Worm (Caenorhabditis elegans) whole organism, L3 larva: Measurements from ENCODE around the gene F37A8.2.

Experiments
- ZK546.5 ChIP-seq: sonication (generic microtip); optimal IDR thresholded peaks from 2 replicates; lab custom pipeline; 2017; ENCODE audit warnings: missing biosample characterization, missing genetic modification characterization
- aly-2 ChIP-seq: fragments of 150-350 bp; optimal IDR thresholded peaks from 2 replicates; lab custom pipeline; 2014; ENCODE audit warnings: missing biosample characterization, missing genetic modification characterization
- ama-1 ChIP-seq: fragments of 150-350 bp; optimal IDR thresholded peaks from 2 replicates; lab custom pipeline; 2018
- ceh-82 ChIP-seq: fragments of 150-350 bp; optimal IDR thresholded peaks from 2 replicates; lab custom pipeline; 2014; ENCODE audit warnings: missing biosample characterization, missing genetic modification characterization
- ceh-9 ChIP-seq: sonication (generic microtip); optimal IDR thresholded peaks from 2 replicates; lab custom pipeline; 2018; ENCODE audit warnings: missing biosample characterization, missing genetic modification characterization
- daf-12 ChIP-seq: fragments of 150-350 bp; optimal IDR thresholded peaks from 2 replicates; lab custom pipeline; 2014; ENCODE audit warnings: missing biosample characterization, missing genetic modification reagents, missing genetic modification characterization
- egl-27 ChIP-seq: sonication (generic microtip); optimal IDR thresholded peaks from 4 replicates; lab custom pipeline; 2017; ENCODE audit warnings: missing biosample characterization, missing genetic modification reagents, missing genetic modification characterization
- egl-5 ChIP-seq: fragments of 150-350 bp; optimal IDR thresholded peaks from 2 replicates; lab custom pipeline; 2017; ENCODE audit warnings: missing biosample characterization, missing genetic modification reagents, missing genetic modification characterization, inconsistent platforms
- elt-1 ChIP-seq: fragments of 150-350 bp; optimal IDR thresholded peaks from 2 replicates; lab custom pipeline; 2014; ENCODE audit warnings: missing biosample characterization, missing genetic modification characterization
- elt-2 ChIP-seq: sonication (generic microtip); optimal IDR thresholded peaks from 2 replicates; lab custom pipeline; 2016; ENCODE audit warnings: missing genetic modification reagents, mild to moderate bottlenecking, missing genetic modification characterization, missing compliant biosample characterization
- elt-3 ChIP-seq, 3 experiments: fragments of 150-350 bp in 1 of 3; sonication (generic microtip) in 2 of 3; optimal IDR thresholded peaks; 2 replicates in 2 of 3; 4 replicates in 1 of 3; lab custom pipeline; 2014 to 2017; ENCODE audit warnings: missing biosample characterization in 3 of 3, missing genetic modification characterization in 3 of 3
- eor-1 ChIP-seq, 2 experiments: fragments of 150-350 bp; optimal IDR thresholded peaks; 2 replicates each; lab custom pipeline; 2014 to 2018; ENCODE audit warnings: missing biosample characterization in 2 of 2, missing genetic modification characterization in 2 of 2
- fkh-10 ChIP-seq: sonication (generic microtip); optimal IDR thresholded peaks from 2 replicates; lab custom pipeline; 2017; ENCODE audit warnings: missing biosample characterization, missing genetic modification reagents, missing genetic modification characterization
- fkh-2 ChIP-seq: fragments of 150-350 bp; optimal IDR thresholded peaks from 2 replicates; lab custom pipeline; 2014; ENCODE audit warnings: missing biosample characterization, missing genetic modification reagents, missing genetic modification characterization
- fos-1 ChIP-seq: fragments of 150-350 bp; optimal IDR thresholded peaks from 2 replicates; lab custom pipeline; 2014; ENCODE audit warnings: missing biosample characterization, missing genetic modification characterization
- jun-1 ChIP-seq: fragments of 150-350 bp; optimal IDR thresholded peaks from 2 replicates; lab custom pipeline; 2014; ENCODE audit warnings: missing biosample characterization, missing genetic modification reagents, missing genetic modification characterization
- lin-15B ChIP-seq: fragments of 150-350 bp; optimal IDR thresholded peaks from 2 replicates; lab custom pipeline; 2014; ENCODE audit warnings: missing biosample characterization, missing genetic modification characterization
- lsy-12 ChIP-seq: sonication (generic microtip); optimal IDR thresholded peaks from 2 replicates; lab custom pipeline; 2016; ENCODE audit warnings: mild to moderate bottlenecking, missing genetic modification characterization, missing compliant biosample characterization
- mml-1 ChIP-seq: fragments of 150-350 bp; sonication (generic microtip); optimal IDR thresholded peaks from 3 replicates; lab custom pipeline; 2014; ENCODE audit warnings: missing biosample characterization, missing genetic modification characterization
- nfya-1 ChIP-seq: sonication (generic microtip); optimal IDR thresholded peaks from 2 replicates; lab custom pipeline; 2017; ENCODE audit warnings: missing genetic modification characterization, mild to moderate bottlenecking, missing compliant biosample characterization, antibody characterized with exemption, moderate library complexity; ENCODE audit not compliant: insufficient read depth
- nhr-11 ChIP-seq: fragments of 150-350 bp; optimal IDR thresholded peaks from 2 replicates; lab custom pipeline; 2014; ENCODE audit warnings: missing biosample characterization, missing genetic modification characterization
- nhr-12 ChIP-seq: fragments of 150-350 bp; optimal IDR thresholded peaks from 2 replicates; lab custom pipeline; 2014; ENCODE audit warnings: missing biosample characterization, missing genetic modification characterization
- nhr-237 ChIP-seq: fragments of 150-350 bp; optimal IDR thresholded peaks from 2 replicates; lab custom pipeline; 2014; ENCODE audit warnings: missing biosample characterization, missing genetic modification characterization
- nhr-25 ChIP-seq: sonication (generic microtip); optimal IDR thresholded peaks from 2 replicates; lab custom pipeline; 2017; ENCODE audit warnings: missing biosample characterization, missing genetic modification characterization
- nhr-43 ChIP-seq: sonication (generic microtip); optimal IDR thresholded peaks from 2 replicates; lab custom pipeline; 2016; ENCODE audit warnings: mild to moderate bottlenecking, missing genetic modification characterization, missing compliant biosample characterization; ENCODE audit not compliant: poor library complexity, severe bottlenecking
- nhr-67 ChIP-seq: fragments of 150-350 bp; optimal IDR thresholded peaks from 2 replicates; lab custom pipeline; 2014; ENCODE audit warnings: missing biosample characterization, missing genetic modification characterization
- nhr-76 ChIP-seq: fragments of 150-350 bp; sonication (generic microtip); optimal IDR thresholded peaks from 5 replicates; lab custom pipeline; 2014; ENCODE audit warnings: missing biosample characterization, missing genetic modification characterization
- nhr-77 ChIP-seq: fragments of 150-350 bp; optimal IDR thresholded peaks from 2 replicates; lab custom pipeline; 2014; ENCODE audit warnings: missing biosample characterization, missing genetic modification characterization
- pha-4 ChIP-seq: fragments of 150-350 bp; optimal IDR thresholded peaks from 2 replicates; lab custom pipeline; 2014; ENCODE audit warnings: missing biosample characterization, missing genetic modification reagents, missing genetic modification characterization
- pqm-1 ChIP-seq: fragments of 150-350 bp; optimal IDR thresholded peaks from 2 replicates; lab custom pipeline; 2017; ENCODE audit warnings: missing biosample characterization, missing genetic modification characterization, inconsistent platforms
- sea-2 ChIP-seq: fragments of 150-350 bp; sonication (generic microtip); optimal IDR thresholded peaks from 4 replicates; lab custom pipeline; 2014; ENCODE audit warnings: missing biosample characterization, missing genetic modification reagents, missing genetic modification characterization
- skn-1 ChIP-seq: fragments of 150-350 bp; optimal IDR thresholded peaks from 2 replicates; lab custom pipeline; 2014; ENCODE audit warnings: missing biosample characterization, missing genetic modification characterization
- snpc-4 ChIP-seq: fragments of 150-350 bp; optimal IDR thresholded peaks from 2 replicates; lab custom pipeline; 2014; ENCODE audit warnings: missing biosample characterization, missing genetic modification characterization
- tbx-2 ChIP-seq: sonication (generic microtip); optimal IDR thresholded peaks from 2 replicates; lab custom pipeline; 2016; ENCODE audit warnings: mild to moderate bottlenecking, missing genetic modification characterization, missing compliant biosample characterization
- unc-39 ChIP-seq: sonication (generic microtip); optimal IDR thresholded peaks from 4 replicates; lab custom pipeline; 2017; ENCODE audit warnings: missing biosample characterization, missing genetic modification characterization
- ztf-4 ChIP-seq: fragments of 150-350 bp; optimal IDR thresholded peaks from 2 replicates; lab custom pipeline; 2014; ENCODE audit warnings: missing biosample characterization, missing genetic modification characterization

F37A8.2 gene

ce11 chrIII:3928136-3928535 lies 3.2 kb downstream of the F37A8.2 start, which contains the start of gene F37A8.1:
Gene F37A8.1 (plus strand): TSS chrIII:3928436.
- TF ChIP-seq aly-2 (tag; lab: Kevin White, UChicago) (no peak), ZK546.5 (no peak), nhr-25 (no peak), eor-1 (tag; optimal IDR thresholded peaks at IDR 0.05; lab: Kevin White, UChicago) (no peak), mml-1 (tag; lab: Kevin White, UChicago) (no peak), nhr-11 (tag; lab: Kevin White, UChicago) (no peak), snpc-4 (tag; lab: Kevin White, UChicago) (no peak), pqm-1 (tag; lab: Kevin White, UChicago) (no peak), fkh-10 (GFP tag; lab: Kevin White, UChicago) (no peak), egl-27 (tag; lab: Kevin White, UChicago) (no peak), nhr-76 (no peak), lsy-12 (tag; lab: Kevin White, UChicago) (no peak), ama-1 (lab: Kevin White, UChicago) (no peak), elt-1 (tag; lab: Kevin White, UChicago) (no peak), jun-1 (tag; lab: Kevin White, UChicago) (no peak), elt-2 (tag; lab: Kevin White, UChicago) (no peak)
- TF ChIP-seq, all 47 proteins: peak for 0

ce11 chrIII:3927450-3927849 lies 3.9 kb downstream of the F37A8.2 start:
- TF ChIP-seq egl-27 (tag; lab: Kevin White, UChicago): no peak
- no peak for TF ChIP-seq nhr-237 (tag; lab: Kevin White, UChicago)
- TF ChIP-seq sea-2: no peak
- TF ChIP-seq egl-5 (tag; lab: Kevin White, UChicago): peak; percentile 67
- no peak for TF ChIP-seq nhr-77 (tag; lab: Kevin White, UChicago)

ce11 chrIII:3926801-3927200 lies 4.5 kb downstream of the F37A8.2 start:
- TF ChIP-seq lsy-12 (tag; lab: Kevin White, UChicago): no peak
- TF ChIP-seq nhr-67: no peak
- TF ChIP-seq pha-4 (tag; lab: Kevin White, UChicago): no peak
- TF ChIP-seq elt-3 (tag; optimal IDR thresholded peaks at IDR 0.05; lab: Kevin White, UChicago): no peak

- TF ChIP-seq tbx-2 (tag; lab: Kevin White, UChicago) (no peak), jun-1 (tag; lab: Kevin White, UChicago) (no peak), unc-39 (tag; lab: Kevin White, UChicago) (no peak), elt-3 (tag; optimal IDR thresholded peaks at IDR 0.05; lab: Kevin White, UChicago) (no peak), nhr-76 (no peak), aly-2 (tag; lab: Kevin White, UChicago) (no peak), elt-2 (tag; lab: Kevin White, UChicago) (no peak), nhr-11 (tag; lab: Kevin White, UChicago) (no peak), nhr-237 (tag; lab: Kevin White, UChicago) (no peak), snpc-4 (tag; lab: Kevin White, UChicago) (no peak), fkh-2 (no peak), ceh-82 (tag; lab: Kevin White, UChicago) (no peak), sea-2 (no peak), ama-1 (lab: Kevin White, UChicago) (no peak), ceh-9 (tag; lab: Kevin White, UChicago) (no peak), fos-1 (tag; lab: Kevin White, UChicago) (no peak), ztf-4 (tag; lab: Kevin White, UChicago) (no peak), egl-5 (tag; lab: Kevin White, UChicago) (no peak), fkh-10 (GFP tag; lab: Kevin White, UChicago) (no peak), nfya-1 (tag; lab: Kevin White, UChicago) (no peak)
- TF ChIP-seq, all 47 proteins: peak for 0
Observed at ce11 chrIII:3926116-3926515, 5.2 kb downstream of the F37A8.2 start, which contains the start of gene ZK1058.9. Gene ZK1058.9 (minus strand): TSS chrIII:3926216.

- TF ChIP-seq lin-15B (tag; lab: Kevin White, UChicago) (peak; percentile 11), pha-4 (tag; lab: Kevin White, UChicago) (peak; percentile 26), egl-5 (tag; lab: Kevin White, UChicago) (no peak), pqm-1 (tag; lab: Kevin White, UChicago) (peak; percentile 40), skn-1 (tag; lab: Kevin White, UChicago) (peak; percentile 6), nfya-1 (tag; lab: Kevin White, UChicago) (peak; percentile 7), daf-12 (tag; lab: Kevin White, UChicago) (no peak), elt-2 (tag; lab: Kevin White, UChicago) (peak; percentile 17), nhr-25 (peak; percentile 13), nhr-43 (tag; lab: Kevin White, UChicago) (peak; percentile 51), nhr-12 (no peak), elt-1 (tag; lab: Kevin White, UChicago) (no peak)
Observed at ce11 chrIII:3921646-3922328, 9.5 kb downstream of the F37A8.2 start, which contains the start of the genes metl-6 and nit-1. Gene metl-6 (minus strand): TSS chrIII:3921711. Gene nit-1 (plus strand): TSS chrIII:3922207.
